Worm (Caenorhabditis elegans) whole organism, L1 larva: Measurements from ENCODE around the gene ZK856.6.

Experiments used
- aly-2 ChIP-seq: fragments of 150-350 bp; optimal IDR thresholded peaks from 2 replicates; lab custom pipeline; 2014; ENCODE audit warnings: missing biosample characterization, missing genetic modification characterization
- ama-1 ChIP-seq: fragments of 150-350 bp; optimal IDR thresholded peaks from 2 replicates; lab custom pipeline; 2014
- fkh-4 ChIP-seq: sonication (generic microtip); optimal IDR thresholded peaks from 2 replicates; lab custom pipeline; 2016; ENCODE audit warnings: missing compliant biosample characterization, missing genetic modification characterization, borderline replicate concordance
- grh-1 ChIP-seq: fragments of 200-800 bp; sonication (Bioruptor generic); IDR thresholded peaks from 2 replicates; pipeline ENCODE4 v1.3.6; 2022; ENCODE audit warnings: missing genetic modification reagents, missing genetic modification characterization, missing compliant biosample characterization
- lin-35 ChIP-seq, 2 experiments: fragments of 150-350 bp; optimal IDR thresholded peaks; 2 replicates each; lab custom pipeline; 2014; ENCODE audit warnings: missing biosample characterization in 2 of 2, missing genetic modification characterization in 2 of 2, missing genetic modification reagents in 2 of 2
- nhr-11 ChIP-seq: fragments of 150-350 bp; optimal IDR thresholded peaks from 2 replicates; lab custom pipeline; 2014; ENCODE audit warnings: missing biosample characterization, missing genetic modification characterization
- pqm-1 ChIP-seq: sonication (generic microtip); optimal IDR thresholded peaks from 3 replicates; lab custom pipeline; 2017; ENCODE audit warnings: missing biosample characterization, missing genetic modification characterization
- sptf-1 ChIP-seq: fragments of 150-350 bp; optimal IDR thresholded peaks from 2 replicates; lab custom pipeline; 2014; ENCODE audit warnings: missing biosample characterization, missing genetic modification characterization
- ztf-11 ChIP-seq, 2 experiments: sonication (generic microtip); optimal IDR thresholded peaks; 2 replicates each; lab custom pipeline; 2016 to 2017; ENCODE audit warnings: missing genetic modification characterization in 2 of 2, missing biosample characterization in 1 of 2, missing compliant biosample characterization in 1 of 2

DNA sequence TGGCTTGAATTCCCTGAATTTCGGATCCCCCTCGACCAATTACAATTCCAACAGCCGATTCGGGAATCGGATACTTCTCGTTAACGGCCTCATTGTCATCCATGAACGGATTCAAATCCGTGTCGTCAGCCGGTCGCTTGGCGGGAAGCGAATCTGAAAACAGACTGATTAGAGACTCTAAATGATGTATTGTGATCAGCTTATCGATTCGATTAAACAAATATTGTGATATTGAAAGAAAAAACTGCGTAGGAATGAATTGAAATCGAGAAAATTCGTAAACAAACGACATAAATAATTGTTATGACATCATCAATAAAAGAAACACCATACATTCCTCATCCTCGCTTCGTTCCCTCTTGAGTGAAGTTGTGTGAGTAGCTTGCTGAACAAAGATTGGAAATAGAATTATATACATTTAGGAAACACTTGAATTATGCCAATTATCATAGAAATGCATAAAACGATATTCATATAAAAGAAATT lies 39.5 kb downstream of the ZK856.6 start:
- TF ChIP-seq lin-35 (GFP tag; optimal IDR thresholded peaks at IDR 0.05; lab: Kevin White, UChicago) (no peak), nhr-11 (tag; lab: Kevin White, UChicago) (no peak), grh-1 (no peak), ama-1 (lab: Kevin White, UChicago) (no peak), aly-2 (tag; lab: Kevin White, UChicago) (no peak), fkh-4 (tag; lab: Kevin White, UChicago) (no peak), sptf-1 (tag; lab: Kevin White, UChicago) (no peak), ztf-11 (tag; optimal IDR thresholded peaks at IDR 0.05; lab: Kevin White, UChicago) (no peak), pqm-1 (tag; lab: Kevin White, UChicago) (no peak)
